Fruit fly (Drosophila melanogaster) whole organism, embryonic: ENCODE data around the gene Rtnl2.

Source experiments
- Atf-2 ChIP-seq: fragments of 200-800 bp; sonication (Bioruptor generic); optimal IDR thresholded peaks from 2 replicates; lab custom pipeline; 2016; ENCODE audit warnings: missing biosample characterization, missing genetic modification characterization
- Awh ChIP-seq: fragments of 200-800 bp; sonication (Bioruptor generic); IDR thresholded peaks from 2 replicates; pipeline ENCODE4, ENCODE4 v1.3.6; 2022; ENCODE audit warnings: missing biosample characterization, missing genetic modification characterization
- B-H2 ChIP-seq: fragments of 200-800 bp; sonication (Bioruptor generic); optimal IDR thresholded peaks from 2 replicates; lab custom pipeline; 2018; ENCODE audit warnings: missing biosample characterization, mild to moderate bottlenecking, missing genetic modification characterization
- BtbVII ChIP-seq: fragments of 200-800 bp; sonication (Bioruptor generic); optimal IDR thresholded peaks from 3 replicates; lab custom pipeline; 2017; ENCODE audit warnings: missing biosample characterization, mild to moderate bottlenecking, missing genetic modification characterization
- CG1024 ChIP-seq: fragments of 200-800 bp; sonication (Bioruptor generic); IDR thresholded peaks from 2 replicates; pipeline ENCODE4 v1.3.6; 2022; ENCODE audit warnings: missing biosample characterization, missing genetic modification characterization
- CG10366 ChIP-seq: fragments of 200-800 bp; sonication (Bioruptor generic); IDR thresholded peaks from 2 replicates; pipeline ENCODE4 v1.3.6; 2022; ENCODE audit warnings: missing biosample characterization, missing genetic modification characterization
- CG10431 ChIP-seq: fragments of 200-800 bp; sonication (Bioruptor generic); optimal IDR thresholded peaks from 3 replicates; lab custom pipeline; 2018; ENCODE audit warnings: missing biosample characterization, mild to moderate bottlenecking, missing genetic modification characterization
- CG12219 ChIP-seq: fragments of 200-800 bp; sonication (Bioruptor generic); optimal IDR thresholded peaks from 3 replicates; lab custom pipeline; 2018; ENCODE audit warnings: missing biosample characterization, mild to moderate bottlenecking, missing genetic modification characterization
- CG15514 ChIP-seq: fragments of 200-800 bp; sonication (Bioruptor generic); optimal IDR thresholded peaks from 3 replicates; lab custom pipeline; 2017; ENCODE audit warnings: missing biosample characterization, missing genetic modification characterization, mild to moderate bottlenecking, moderate library complexity, missing genetic modification reagents
- CG16815 ChIP-seq: fragments of 200-800 bp; sonication (Bioruptor generic); optimal IDR thresholded peaks from 3 replicates; lab custom pipeline; 2017; ENCODE audit warnings: missing biosample characterization, mild to moderate bottlenecking, missing genetic modification characterization
- CG1832 ChIP-seq: fragments of 200-800 bp; sonication (Bioruptor generic); optimal IDR thresholded peaks from 2 replicates; lab custom pipeline; 2017; ENCODE audit warnings: missing biosample characterization, mild to moderate bottlenecking, missing genetic modification characterization, inconsistent platforms
- CG2202 ChIP-seq: fragments of 200-800 bp; sonication (Bioruptor generic); optimal IDR thresholded peaks from 2 replicates; lab custom pipeline; 2018; ENCODE audit warnings: missing biosample characterization, mild to moderate bottlenecking, missing genetic modification characterization
- CG2889 ChIP-seq: fragments of 200-800 bp; sonication (Bioruptor generic); IDR thresholded peaks from 3 replicates; pipeline ENCODE4 v1.3.6; 2022; ENCODE audit warnings: missing biosample characterization, missing genetic modification characterization
- CG30020 ChIP-seq: fragments of 200-800 bp; optimal IDR thresholded peaks from 2 replicates; lab custom pipeline; 2019; ENCODE audit warnings: missing biosample characterization, mild to moderate bottlenecking, missing genetic modification characterization, moderate library complexity
- CG3281 ChIP-seq: fragments of 200-800 bp; sonication (Bioruptor generic); optimal IDR thresholded peaks from 3 replicates; lab custom pipeline; 2017; ENCODE audit warnings: missing biosample characterization, mild to moderate bottlenecking, missing genetic modification characterization
- CG34376 ChIP-seq: fragments of 200-800 bp; sonication (Bioruptor generic); optimal IDR thresholded peaks from 2 replicates; lab custom pipeline; 2018; ENCODE audit warnings: missing biosample characterization, mild to moderate bottlenecking, missing genetic modification characterization
- CG4424 ChIP-seq: fragments of 200-800 bp; sonication (Bioruptor generic); optimal IDR thresholded peaks from 3 replicates; lab custom pipeline; 2016; ENCODE audit warnings: missing biosample characterization, missing genetic modification characterization
- CG6683 ChIP-seq: fragments of 200-800 bp; sonication (Bioruptor generic); optimal IDR thresholded peaks from 2 replicates; lab custom pipeline; 2017; ENCODE audit warnings: missing biosample characterization, mild to moderate bottlenecking, missing genetic modification characterization, missing genetic modification reagents
- CG9876 ChIP-seq: fragments of 200-800 bp; sonication (Bioruptor generic); optimal IDR thresholded peaks from 2 replicates; lab custom pipeline; 2016; ENCODE audit warnings: missing biosample characterization, missing genetic modification characterization
- CoRest ChIP-seq: fragments of 200-800 bp; sonication (Bioruptor generic); optimal IDR thresholded peaks from 3 replicates; lab custom pipeline; 2018; ENCODE audit warnings: missing biosample characterization, mild to moderate bottlenecking, missing genetic modification characterization, moderate library complexity
- Dll ChIP-seq: fragments of 200-800 bp; sonication (Bioruptor generic); IDR thresholded peaks from 4 replicates; pipeline ENCODE4 v1.3.6; 2022; ENCODE audit warnings: missing biosample characterization, missing genetic modification characterization; ENCODE audit not compliant: partially characterized antibody
- Ets65A ChIP-seq: fragments of 200-800 bp; sonication (Bioruptor generic); peaks from one replicate; lab custom pipeline; 2016; ENCODE audit warnings: missing biosample characterization, missing genetic modification characterization
- HLH3B ChIP-seq: fragments of 200-800 bp; sonication (Bioruptor generic); IDR thresholded peaks from 2 replicates; pipeline ENCODE4 v1.3.6; 2022; ENCODE audit warnings: missing biosample characterization, missing genetic modification characterization
- Hmr ChIP-seq: fragments of 200-800 bp; sonication (Bioruptor generic); optimal IDR thresholded peaks from 3 replicates; lab custom pipeline; 2017; ENCODE audit warnings: mild to moderate bottlenecking, missing biosample characterization, missing genetic modification reagents, missing genetic modification characterization
- MBD-R2 ChIP-seq: fragments of 200-800 bp; sonication (Bioruptor generic); IDR thresholded peaks from 2 replicates; pipeline ENCODE4 v1.3.6; 2022; ENCODE audit warnings: missing biosample characterization, missing genetic modification characterization
- Myb ChIP-seq: fragments of 200-800 bp; sonication (Bioruptor generic); optimal IDR thresholded peaks from 2 replicates; lab custom pipeline; 2016; ENCODE audit warnings: missing biosample characterization, missing genetic modification characterization
- Nf-YA ChIP-seq: fragments of 200-800 bp; sonication (Bioruptor generic); IDR thresholded peaks from 2 replicates; pipeline ENCODE4 v1.3.6; 2022; ENCODE audit warnings: missing biosample characterization, missing genetic modification characterization
- Ptx1 ChIP-seq: fragments of 200-800 bp; sonication (Bioruptor generic); IDR thresholded peaks from 2 replicates; pipeline ENCODE4 v1.3.6; 2022; ENCODE audit warnings: missing biosample characterization, missing genetic modification characterization
- Trl ChIP-seq, 3 experiments: fragments of >200 bp in 2 of 3; fragments of 200-800 bp in 1 of 3; sonication (Bioruptor generic) in 1 of 3; optimal IDR thresholded peaks; 2 replicates in 1 of 3; 3 replicates in 2 of 3; lab custom pipeline; 2016 to 2017; ENCODE audit warnings: missing biosample characterization in 1 of 3, missing genetic modification characterization in 1 of 3
- amos ChIP-seq: fragments of 200-800 bp; sonication (Bioruptor generic); IDR thresholded peaks from 2 replicates; pipeline ENCODE4 v1.3.6; 2022; ENCODE audit warnings: missing biosample characterization, missing genetic modification characterization; ENCODE audit not compliant: partially characterized antibody
- bowl ChIP-seq: fragments of 200-800 bp; sonication (Bioruptor generic); IDR thresholded peaks from 2 replicates; pipeline ENCODE4 v1.3.6; 2022; ENCODE audit warnings: missing biosample characterization, missing genetic modification characterization
- btn ChIP-seq: fragments of 200-800 bp; sonication (Bioruptor generic); optimal IDR thresholded peaks from 2 replicates; lab custom pipeline; 2016; ENCODE audit warnings: missing biosample characterization, missing genetic modification characterization
- dm ChIP-seq: fragments of 200-800 bp; sonication (Bioruptor generic); optimal IDR thresholded peaks from 3 replicates; lab custom pipeline; 2016; ENCODE audit warnings: missing biosample characterization, missing genetic modification characterization
- ewg ChIP-seq: fragments of 200-800 bp; sonication (Bioruptor generic); optimal IDR thresholded peaks from 3 replicates; lab custom pipeline; 2017; ENCODE audit warnings: mild to moderate bottlenecking, missing biosample characterization, missing genetic modification reagents, missing genetic modification characterization
- exex ChIP-seq: fragments of 200-800 bp; sonication (Bioruptor generic); optimal IDR thresholded peaks from 4 replicates; lab custom pipeline; 2018; ENCODE audit warnings: missing biosample characterization, mild to moderate bottlenecking, missing genetic modification characterization, moderate library complexity
- gcm ChIP-seq: fragments of 200-800 bp; sonication (Bioruptor generic); optimal IDR thresholded peaks from 2 replicates; lab custom pipeline; 2019; ENCODE audit warnings: missing biosample characterization, mild to moderate bottlenecking, missing genetic modification characterization, moderate library complexity
- grn ChIP-seq: fragments of 200-800 bp; sonication (Bioruptor generic); optimal IDR thresholded peaks from 3 replicates; lab custom pipeline; 2017; ENCODE audit warnings: missing biosample characterization, missing genetic modification characterization
- mirr ChIP-seq: fragments of 200-800 bp; sonication (Bioruptor generic); optimal IDR thresholded peaks from 3 replicates; lab custom pipeline; 2018; ENCODE audit warnings: missing biosample characterization, mild to moderate bottlenecking, missing genetic modification characterization
- mld ChIP-seq: fragments of 200-800 bp; sonication (Bioruptor generic); IDR thresholded peaks from 3 replicates; pipeline ENCODE4 v1.3.6; 2022; ENCODE audit warnings: missing biosample characterization, missing genetic modification characterization; ENCODE audit not compliant: partially characterized antibody
- pita ChIP-seq: fragments of 200-800 bp; sonication (Bioruptor generic); optimal IDR thresholded peaks from 2 replicates; lab custom pipeline; 2017; ENCODE audit warnings: missing biosample characterization, mild to moderate bottlenecking, missing genetic modification characterization
- prd ChIP-seq, 3 experiments: fragments of >200 bp in 2 of 3; fragments of 200-800 bp in 1 of 3; sonication (Bioruptor generic) in 1 of 3; optimal IDR thresholded peaks in 2 of 3; IDR thresholded peaks in 1 of 3; 2 replicates in 2 of 3; 3 replicates in 1 of 3; pipeline versions ENCODE4 v1.3.6 to Lab custom; 2017 to 2022; ENCODE audit warnings: missing biosample characterization in 1 of 3, missing genetic modification characterization in 1 of 3
- row ChIP-seq: fragments of 200-800 bp; sonication (Bioruptor generic); IDR thresholded peaks from 3 replicates; pipeline ENCODE4 v1.3.6; 2022; ENCODE audit warnings: missing biosample characterization, missing genetic modification characterization
- run ChIP-seq: fragments of 200-800 bp; sonication (Bioruptor generic); optimal IDR thresholded peaks from 3 replicates; lab custom pipeline; 2018; ENCODE audit warnings: missing biosample characterization, mild to moderate bottlenecking, missing genetic modification characterization
- sd ChIP-seq: fragments of 200-800 bp; sonication (Bioruptor generic); optimal IDR thresholded peaks from 3 replicates; lab custom pipeline; 2018; ENCODE audit warnings: missing biosample characterization, mild to moderate bottlenecking, missing genetic modification characterization, moderate library complexity
- seq ChIP-seq: fragments of 200-800 bp; sonication (Bioruptor generic); IDR thresholded peaks from 2 replicates; pipeline ENCODE4 v1.3.6; 2022; ENCODE audit warnings: missing biosample characterization, missing genetic modification characterization
- sisA ChIP-seq: fragments of 200-800 bp; sonication (Bioruptor generic); IDR thresholded peaks from 2 replicates; pipeline ENCODE4 v1.3.6; 2022; ENCODE audit warnings: missing biosample characterization, missing genetic modification characterization
- sug ChIP-seq: fragments of 200-800 bp; optimal IDR thresholded peaks from 2 replicates; lab custom pipeline; 2019; ENCODE audit warnings: missing biosample characterization, mild to moderate bottlenecking, missing genetic modification characterization, moderate library complexity
- tx ChIP-seq: fragments of 200-800 bp; sonication (Bioruptor generic); optimal IDR thresholded peaks from 2 replicates; lab custom pipeline; 2016; ENCODE audit warnings: missing biosample characterization, missing genetic modification characterization

Gene Rtnl2

DNA sequence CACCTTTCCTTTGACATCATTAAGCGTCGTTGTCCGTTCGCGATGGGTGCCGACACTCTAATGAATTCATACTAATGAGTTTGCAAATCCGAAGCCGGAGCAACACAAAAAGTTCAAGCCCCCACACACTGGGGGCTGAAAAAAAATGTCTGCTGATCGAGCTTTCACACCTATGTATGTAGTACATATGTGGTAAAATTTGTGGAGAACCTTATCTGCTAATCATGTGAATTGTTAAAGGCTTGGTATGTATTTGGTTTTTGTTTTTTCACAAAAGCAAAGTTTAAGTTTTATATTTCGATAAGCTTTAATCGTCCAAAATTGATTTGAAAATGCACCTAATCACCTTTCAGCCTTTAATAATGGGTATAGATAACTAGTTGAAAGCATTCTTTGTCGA, 6.2 kb upstream of the Rtnl2 start, which contains the start of gene alpha-Est5:
Gene alpha-Est5, minus strand, starts transcription at position 110 of the 400 bp plus-strand sequence.
- no peak for TF ChIP-seq CG10431 (GFP tag; lab: Kevin White, UChicago)
- no peak for TF ChIP-seq prd (optimal IDR thresholded peaks at IDR 0.05; lab: Kevin White, UChicago)
- TF ChIP-seq prd (GFP tag; IDR thresholded peaks at IDR 0.05; lab: Robert Waterston, UW), result no peak
- TF ChIP-seq sug (tag; lab: Kevin White, UChicago), result peak; percentile 53
- peak; percentile 51 for TF ChIP-seq mirr
- TF ChIP-seq Hmr (GFP tag; lab: Kevin White, UChicago), result peak; percentile 1
- no peak for TF ChIP-seq CG4424 (GFP tag; lab: Kevin White, UChicago)
- TF ChIP-seq sd (tag; lab: Kevin White, UChicago), result peak; percentile 71
- TF ChIP-seq ewg (GFP tag; lab: Kevin White, UChicago), result no peak
- no peak for TF ChIP-seq CG10366 (GFP tag; lab: Robert Waterston, UW)
- TF ChIP-seq CG2202, result no peak
- TF ChIP-seq exex (tag; lab: Kevin White, UChicago), result peak; percentile 98
- peak; percentile 2 for TF ChIP-seq CG15514 (GFP tag; lab: Kevin White, UChicago)
- TF ChIP-seq bowl (GFP tag; lab: Robert Waterston, UW), result no peak
- TF ChIP-seq grn (GFP tag; lab: Kevin White, UChicago), result peak; percentile 40
- TF ChIP-seq CG3281 (GFP tag; lab: Kevin White, UChicago), result no peak
- TF ChIP-seq B-H2, result peak; percentile 8
- TF ChIP-seq CG34376, result peak; percentile 52

- TF ChIP-seq CoRest (no peak), Myb (no peak), run (no peak), exex (tag; lab: Kevin White, UChicago) (peak; percentile 79), sug (tag; lab: Kevin White, UChicago) (peak; percentile 92), BtbVII (no peak), Atf-2 (no peak), Ets65A (peak; percentile 23)
Measured at dm6 chr3R:7535606-7536005, 5.6 kb upstream of the Rtnl2 start.

- TF ChIP-seq CG9876 (GFP tag; lab: Kevin White, UChicago), result no peak
- TF ChIP-seq CG1024 (GFP tag; lab: Robert Waterston, UW), result no peak
- TF ChIP-seq row (GFP tag; lab: Robert Waterston, UW), result no peak
- no peak for TF ChIP-seq HLH3B
- no peak for TF ChIP-seq gcm (GFP tag; lab: Kevin White, UChicago)
- TF ChIP-seq mld (GFP tag; lab: Robert Waterston, UW), result no peak
- TF ChIP-seq CG16815, result no peak
- no peak for TF ChIP-seq CG6683
- TF ChIP-seq MBD-R2 (GFP tag; lab: Robert Waterston, UW), result no peak
- TF ChIP-seq CG2889 (GFP tag; lab: Robert Waterston, UW), result no peak
- TF ChIP-seq CG12219 (GFP tag; lab: Kevin White, UChicago), result no peak
Measured at dm6 chr3R:7528677-7529076, 1.4 kb downstream of the Rtnl2 start, which contains the start of gene alpha-Est6. Gene alpha-Est6, minus strand, starts transcription at chr3R:7528777.

- no peak for TF ChIP-seq Trl (optimal IDR thresholded peaks at IDR 0.05; lab: Kevin White, UChicago)
- TF ChIP-seq Trl (GFP tag; optimal IDR thresholded peaks at IDR 0.05; lab: Kevin White, UChicago), result no peak
- TF ChIP-seq Nf-YA (GFP tag; lab: Robert Waterston, UW), result no peak
- TF ChIP-seq Ptx1 (GFP tag; lab: Robert Waterston, UW), result no peak
- TF ChIP-seq CG1832 (GFP tag; lab: Kevin White, UChicago), result no peak
- no peak for TF ChIP-seq Dll (GFP tag; lab: Robert Waterston, UW)
- TF ChIP-seq CG30020 (tag; lab: Kevin White, UChicago), result no peak
- TF ChIP-seq dm, result no peak
- no peak for TF ChIP-seq btn
- TF ChIP-seq CG15514 (GFP tag; lab: Kevin White, UChicago), result peak; percentile 30
- TF ChIP-seq amos (GFP tag; lab: Robert Waterston, UW), result no peak
- no peak for TF ChIP-seq tx (GFP tag; lab: Kevin White, UChicago)
- TF ChIP-seq pita (GFP tag; lab: Kevin White, UChicago), result no peak
- no peak for TF ChIP-seq seq (GFP tag; lab: Robert Waterston, UW)
- no peak for TF ChIP-seq sisA (GFP tag; lab: Robert Waterston, UW)
- TF ChIP-seq Awh (GFP tag; lab: Robert Waterston, UW), result no peak
Measured at dm6 chr3R:7524160-7524559, 5.9 kb downstream of the Rtnl2 start.
